Worm (Caenorhabditis elegans) whole organism, L3 larva: Measurements from ENCODE around the gene Y37H2A.10.

Source experiments
- ZK546.5 ChIP-seq: sonication (generic microtip); optimal IDR thresholded peaks from 2 replicates; lab custom pipeline; 2017; ENCODE audit warnings: missing biosample characterization, missing genetic modification characterization
- aly-2 ChIP-seq: fragments of 150-350 bp; optimal IDR thresholded peaks from 2 replicates; lab custom pipeline; 2014; ENCODE audit warnings: missing biosample characterization, missing genetic modification characterization
- egl-27 ChIP-seq: sonication (generic microtip); optimal IDR thresholded peaks from 4 replicates; lab custom pipeline; 2017; ENCODE audit warnings: missing biosample characterization, missing genetic modification reagents, missing genetic modification characterization
- elt-2 ChIP-seq: sonication (generic microtip); optimal IDR thresholded peaks from 2 replicates; lab custom pipeline; 2016; ENCODE audit warnings: missing genetic modification reagents, mild to moderate bottlenecking, missing genetic modification characterization, missing compliant biosample characterization
- nfya-1 ChIP-seq: sonication (generic microtip); optimal IDR thresholded peaks from 2 replicates; lab custom pipeline; 2017; ENCODE audit warnings: missing genetic modification characterization, mild to moderate bottlenecking, missing compliant biosample characterization, antibody characterized with exemption, moderate library complexity; ENCODE audit not compliant: insufficient read depth
- pqm-1 ChIP-seq: fragments of 150-350 bp; optimal IDR thresholded peaks from 2 replicates; lab custom pipeline; 2017; ENCODE audit warnings: missing biosample characterization, missing genetic modification characterization, inconsistent platforms
- unc-39 ChIP-seq: sonication (generic microtip); optimal IDR thresholded peaks from 4 replicates; lab custom pipeline; 2017; ENCODE audit warnings: missing biosample characterization, missing genetic modification characterization
- unc-62 ChIP-seq: fragments of 150-350 bp; sonication (generic microtip); optimal IDR thresholded peaks from 4 replicates; lab custom pipeline; 2014; ENCODE audit warnings: missing biosample characterization, missing genetic modification reagents, missing genetic modification characterization

DNA sequence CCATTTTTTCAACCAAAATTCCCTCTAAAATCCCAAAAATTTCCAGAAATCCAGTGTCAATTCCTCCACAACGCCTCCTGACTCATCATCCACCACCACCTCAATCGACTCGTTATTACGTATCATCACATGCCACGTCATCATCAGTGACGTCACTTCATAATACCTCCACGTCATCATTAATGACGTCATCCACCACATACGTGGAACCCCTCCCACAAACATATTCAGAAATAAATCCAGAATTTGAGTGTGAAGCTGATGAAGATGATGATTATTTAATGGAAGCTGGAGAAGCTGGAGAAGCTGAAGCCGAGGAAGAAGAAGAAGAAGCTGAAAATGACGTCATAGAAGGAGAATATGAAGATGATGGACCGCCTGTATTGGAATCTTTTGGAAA lies 44.9 kb upstream of the Y37H2A.10 start:
- TF ChIP-seq elt-2 (tag; lab: Kevin White, UChicago) (no peak), nfya-1 (tag; lab: Kevin White, UChicago) (no peak), unc-62 (GFP tag; lab: Kevin White, UChicago) (no peak), pqm-1 (no peak), ZK546.5 (tag; lab: Kevin White, UChicago) (no peak), egl-27 (tag; lab: Kevin White, UChicago) (no peak), aly-2 (tag; lab: Kevin White, UChicago) (no peak), unc-39 (tag; lab: Kevin White, UChicago) (no peak)
